Fruit fly (Drosophila melanogaster) whole organism, embryonic: ENCODE measurements around the gene CG11279.

Experiments used
- Ada2b ChIP-seq: fragments of 200-800 bp; sonication (Bioruptor generic); IDR thresholded peaks from 2 replicates; pipeline ENCODE4 v1.3.6; 2022; ENCODE audit warnings: missing biosample characterization, missing genetic modification characterization
- Awh ChIP-seq: fragments of 200-800 bp; sonication (Bioruptor generic); IDR thresholded peaks from 2 replicates; pipeline ENCODE4, ENCODE4 v1.3.6; 2022; ENCODE audit warnings: missing biosample characterization, missing genetic modification characterization
- CG11695 ChIP-seq: fragments of 200-800 bp; sonication (Bioruptor generic); IDR thresholded peaks from 3 replicates; pipeline ENCODE4 v1.3.6; 2022; ENCODE audit warnings: missing biosample characterization, missing genetic modification characterization
- CG12299 ChIP-seq: fragments of 200-800 bp; sonication (Bioruptor generic); optimal IDR thresholded peaks from 2 replicates; lab custom pipeline; 2018; ENCODE audit warnings: missing biosample characterization, mild to moderate bottlenecking, missing genetic modification characterization
- CG12744 ChIP-seq: fragments of 200-800 bp; sonication (Bioruptor generic); optimal IDR thresholded peaks from 2 replicates; lab custom pipeline; 2016; ENCODE audit warnings: missing biosample characterization, missing genetic modification characterization
- CG13123 ChIP-seq: fragments of 200-800 bp; sonication (Bioruptor generic); optimal IDR thresholded peaks from 2 replicates; lab custom pipeline; 2016; ENCODE audit warnings: missing biosample characterization, missing genetic modification characterization
- CG13424 ChIP-seq: fragments of 200-800 bp; sonication (Bioruptor generic); optimal IDR thresholded peaks from 2 replicates; lab custom pipeline; 2019; ENCODE audit warnings: missing biosample characterization, mild to moderate bottlenecking, missing genetic modification characterization, moderate library complexity
- CG15011 ChIP-seq: fragments of 200-800 bp; sonication (Bioruptor generic); optimal IDR thresholded peaks from 3 replicates; lab custom pipeline; 2018; ENCODE audit warnings: missing biosample characterization, mild to moderate bottlenecking, missing genetic modification characterization
- CG16813 ChIP-seq: fragments of 200-800 bp; sonication (Bioruptor generic); IDR thresholded peaks from 3 replicates; pipeline ENCODE4 v1.3.6; 2022; ENCODE audit warnings: missing biosample characterization, missing genetic modification characterization; ENCODE audit not compliant: partially characterized antibody
- CG2875 ChIP-seq: fragments of 200-800 bp; sonication (Bioruptor generic); optimal IDR thresholded peaks from 2 replicates; lab custom pipeline; 2017; ENCODE audit warnings: missing biosample characterization, mild to moderate bottlenecking, missing genetic modification characterization, missing genetic modification reagents
- CG30431 ChIP-seq: fragments of 200-800 bp; sonication (Bioruptor generic); optimal IDR thresholded peaks from 2 replicates; lab custom pipeline; 2017; ENCODE audit warnings: missing biosample characterization, missing genetic modification characterization
- CG3065 ChIP-seq: fragments of 200-800 bp; sonication (Bioruptor generic); optimal IDR thresholded peaks from 2 replicates; lab custom pipeline; 2016; ENCODE audit warnings: missing biosample characterization, missing genetic modification characterization
- CG4707 ChIP-seq: fragments of 200-800 bp; sonication (Bioruptor generic); optimal IDR thresholded peaks from 2 replicates; lab custom pipeline; 2018; ENCODE audit warnings: missing biosample characterization, mild to moderate bottlenecking, missing genetic modification characterization, moderate library complexity
- CG9437 ChIP-seq: fragments of 200-800 bp; sonication (Bioruptor generic); optimal IDR thresholded peaks from 2 replicates; lab custom pipeline; 2018; ENCODE audit warnings: missing biosample characterization, mild to moderate bottlenecking, missing genetic modification characterization
- CG9727 ChIP-seq: fragments of 200-800 bp; sonication (Bioruptor generic); optimal IDR thresholded peaks from 3 replicates; lab custom pipeline; 2017; ENCODE audit warnings: missing biosample characterization, mild to moderate bottlenecking, missing genetic modification characterization
- CG9817 ChIP-seq: fragments of 200-800 bp; sonication (Bioruptor generic); optimal IDR thresholded peaks from 2 replicates; lab custom pipeline; 2018; ENCODE audit warnings: missing biosample characterization, mild to moderate bottlenecking, missing genetic modification characterization, moderate library complexity
- Dbx ChIP-seq: fragments of 200-800 bp; sonication (Bioruptor generic); IDR thresholded peaks from 3 replicates; pipeline ENCODE4 v1.3.6; 2022; ENCODE audit warnings: missing biosample characterization, missing genetic modification characterization
- Doc2 ChIP-seq: fragments of 200-800 bp; sonication (Bioruptor generic); IDR thresholded peaks from 2 replicates; pipeline ENCODE4 v1.3.6; 2022; ENCODE audit warnings: missing biosample characterization, missing genetic modification characterization
- Elba2 ChIP-seq: fragments of 200-800 bp; sonication (Bioruptor generic); optimal IDR thresholded peaks from 3 replicates; lab custom pipeline; 2016; ENCODE audit warnings: missing biosample characterization, missing genetic modification characterization
- Ets97D ChIP-seq: fragments of 200-800 bp; sonication (Bioruptor generic); optimal IDR thresholded peaks from 3 replicates; lab custom pipeline; 2016; ENCODE audit warnings: missing biosample characterization, missing genetic modification characterization
- Fer1 ChIP-seq: fragments of 200-800 bp; sonication (Bioruptor generic); optimal IDR thresholded peaks from 2 replicates; lab custom pipeline; 2017; ENCODE audit warnings: missing biosample characterization, mild to moderate bottlenecking, missing genetic modification characterization
- Fer2 ChIP-seq: fragments of 200-800 bp; sonication (Bioruptor generic); optimal IDR thresholded peaks from 2 replicates; lab custom pipeline; 2018; ENCODE audit warnings: missing biosample characterization, mild to moderate bottlenecking, missing genetic modification characterization, moderate library complexity
- Fer3 ChIP-seq: fragments of 200-800 bp; sonication (Bioruptor generic); optimal IDR thresholded peaks from 2 replicates; lab custom pipeline; 2018; ENCODE audit warnings: missing biosample characterization, mild to moderate bottlenecking, missing genetic modification characterization, moderate library complexity
- H2.0 ChIP-seq: fragments of 200-800 bp; sonication (Bioruptor generic); IDR thresholded peaks from 2 replicates; pipeline ENCODE4 v1.3.6; 2022; ENCODE audit warnings: missing biosample characterization, missing genetic modification characterization
- HLH4C ChIP-seq: fragments of 200-800 bp; sonication (Bioruptor generic); IDR thresholded peaks from 3 replicates; pipeline ENCODE4 v1.3.6; 2022; ENCODE audit warnings: missing biosample characterization, missing genetic modification characterization; ENCODE audit not compliant: partially characterized antibody
- Hand ChIP-seq: fragments of 200-800 bp; sonication (Bioruptor generic); optimal IDR thresholded peaks from 2 replicates; lab custom pipeline; 2017; ENCODE audit warnings: mild to moderate bottlenecking, missing biosample characterization, missing genetic modification reagents, missing genetic modification characterization
- Hsf ChIP-seq: fragments of 200-800 bp; sonication (Bioruptor generic); optimal IDR thresholded peaks from 3 replicates; lab custom pipeline; 2016; ENCODE audit warnings: missing biosample characterization, missing genetic modification characterization
- Mad ChIP-seq: fragments of 200-800 bp; sonication (Bioruptor generic); optimal IDR thresholded peaks from 2 replicates; lab custom pipeline; 2016; ENCODE audit warnings: missing biosample characterization, missing genetic modification characterization
- NK7.1 ChIP-seq: fragments of 200-800 bp; sonication (Bioruptor generic); optimal IDR thresholded peaks from 3 replicates; lab custom pipeline; 2016; ENCODE audit warnings: missing biosample characterization, missing genetic modification characterization
- Scr ChIP-seq: fragments of 200-800 bp; sonication (Bioruptor generic); IDR thresholded peaks from 2 replicates; pipeline ENCODE4 v1.3.6; 2022; ENCODE audit warnings: missing biosample characterization, missing genetic modification characterization; ENCODE audit not compliant: partially characterized antibody
- Sin3A ChIP-seq: fragments of >200 bp; optimal IDR thresholded peaks from 2 replicates; lab custom pipeline; 2018
- Sox100B ChIP-seq: fragments of 200-800 bp; sonication (Bioruptor generic); optimal IDR thresholded peaks from 3 replicates; lab custom pipeline; 2018; ENCODE audit warnings: missing biosample characterization, mild to moderate bottlenecking, missing genetic modification characterization
- Sox102F ChIP-seq: fragments of 200-800 bp; sonication (Bioruptor generic); optimal IDR thresholded peaks from 2 replicates; lab custom pipeline; 2018; ENCODE audit warnings: missing biosample characterization, mild to moderate bottlenecking, missing genetic modification characterization, moderate library complexity
- aop ChIP-seq: fragments of 200-800 bp; sonication (Bioruptor generic); IDR thresholded peaks from 2 replicates; pipeline ENCODE4 v1.3.6; 2022; ENCODE audit warnings: missing biosample characterization, missing genetic modification characterization
- az2 ChIP-seq: fragments of 200-800 bp; sonication (Bioruptor generic); optimal IDR thresholded peaks from 3 replicates; lab custom pipeline; 2016; ENCODE audit warnings: missing biosample characterization, missing genetic modification characterization
- ftz-f1 ChIP-seq: fragments of 200-800 bp; sonication (Bioruptor generic); optimal IDR thresholded peaks from 2 replicates; lab custom pipeline; 2016; ENCODE audit warnings: missing biosample characterization, missing genetic modification characterization
- gro ChIP-seq: fragments of 200-800 bp; sonication (Bioruptor generic); optimal IDR thresholded peaks from 2 replicates; lab custom pipeline; 2016; ENCODE audit warnings: missing biosample characterization, missing genetic modification characterization
- inv ChIP-seq: fragments of 200-800 bp; sonication (Bioruptor generic); IDR thresholded peaks from 2 replicates; pipeline ENCODE4 v1.3.6; 2022; ENCODE audit warnings: missing biosample characterization, missing genetic modification characterization; ENCODE audit not compliant: partially characterized antibody
- jigr1 ChIP-seq: fragments of 200-800 bp; sonication (Bioruptor generic); IDR thresholded peaks from 3 replicates; pipeline ENCODE4 v1.3.6; 2022; ENCODE audit warnings: missing biosample characterization, missing genetic modification characterization
- lab ChIP-seq: fragments of 200-800 bp; sonication (Bioruptor generic); optimal IDR thresholded peaks from 3 replicates; lab custom pipeline; 2017; ENCODE audit warnings: missing biosample characterization, missing genetic modification characterization, mild to moderate bottlenecking, moderate library complexity, missing genetic modification reagents
- lola ChIP-seq, 3 experiments: fragments of >200 bp in 2 of 3; fragments of 200-800 bp in 1 of 3; sonication (Bioruptor generic) in 1 of 3; optimal IDR thresholded peaks; 2 replicates each; lab custom pipeline; 2017 to 2019; ENCODE audit warnings: missing biosample characterization in 3 of 3, missing genetic modification characterization in 3 of 3, mild to moderate bottlenecking in 1 of 3, moderate library complexity in 1 of 3
- nau ChIP-seq: fragments of 200-800 bp; sonication (Bioruptor generic); optimal IDR thresholded peaks from 3 replicates; lab custom pipeline; 2017; ENCODE audit warnings: missing biosample characterization, mild to moderate bottlenecking, missing genetic modification characterization, missing genetic modification reagents
- oc ChIP-seq: fragments of 200-800 bp; sonication (Bioruptor generic); optimal IDR thresholded peaks from 2 replicates; lab custom pipeline; 2018; ENCODE audit warnings: missing biosample characterization, mild to moderate bottlenecking, missing genetic modification characterization, moderate library complexity
- peb ChIP-seq: fragments of 200-800 bp; sonication (Bioruptor generic); IDR thresholded peaks from 2 replicates; pipeline ENCODE4 v1.3.6; 2022; ENCODE audit warnings: missing biosample characterization, missing genetic modification characterization
- phol ChIP-seq: fragments of 200-800 bp; sonication (Bioruptor generic); optimal IDR thresholded peaks from 3 replicates; lab custom pipeline; 2018; ENCODE audit warnings: missing biosample characterization, mild to moderate bottlenecking, missing genetic modification characterization, moderate library complexity
- so ChIP-seq: fragments of 200-800 bp; sonication (Bioruptor generic); IDR thresholded peaks from 3 replicates; pipeline ENCODE4 v1.3.6; 2022; ENCODE audit warnings: missing biosample characterization, missing genetic modification characterization
- stwl ChIP-seq: fragments of 200-800 bp; sonication (Bioruptor generic); optimal IDR thresholded peaks from 3 replicates; lab custom pipeline; 2018; ENCODE audit warnings: missing biosample characterization, mild to moderate bottlenecking, missing genetic modification characterization, moderate library complexity
- twi ChIP-seq: fragments of 200-800 bp; optimal IDR thresholded peaks from 2 replicates; lab custom pipeline; 2019; ENCODE audit warnings: missing biosample characterization, mild to moderate bottlenecking, missing genetic modification characterization, moderate library complexity
- tx ChIP-seq: fragments of 200-800 bp; sonication (Bioruptor generic); optimal IDR thresholded peaks from 2 replicates; lab custom pipeline; 2016; ENCODE audit warnings: missing biosample characterization, missing genetic modification characterization

CG11279 gene

DNA sequence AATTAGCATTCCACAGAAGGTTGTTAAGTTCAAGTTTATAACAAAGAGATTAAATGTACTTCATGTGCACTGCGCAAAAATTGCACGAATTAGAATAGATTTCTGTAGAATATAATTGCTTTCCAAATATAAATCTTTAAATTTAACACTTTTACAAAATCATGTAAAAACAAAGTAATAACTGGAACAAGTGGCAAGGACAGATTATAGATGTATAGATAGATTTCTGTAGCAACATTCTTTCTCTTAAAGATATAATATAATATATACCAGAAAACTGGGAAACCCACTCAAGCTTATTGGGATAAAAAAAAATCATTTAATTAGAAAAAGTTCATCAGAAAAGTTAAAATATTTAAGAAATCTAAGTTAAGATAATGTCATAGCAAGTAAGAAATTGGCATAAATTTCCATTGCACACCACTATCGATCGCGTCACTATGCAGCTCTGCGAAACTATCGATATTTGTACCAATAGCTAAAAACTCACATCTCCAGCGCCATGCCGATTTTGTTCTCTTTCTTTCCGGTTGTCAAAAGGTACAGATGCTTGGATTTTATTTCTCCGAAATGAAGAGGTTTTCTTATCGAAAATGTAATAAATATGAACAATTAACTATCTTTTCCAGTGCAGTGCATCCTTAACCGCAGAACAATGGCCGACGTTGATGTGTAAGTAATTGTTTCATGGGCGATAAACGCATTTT is 23.8 kb upstream of the CG11279 start, which contains the start of gene RpS12 (continued):
- TF ChIP-seq phol (tag; lab: Kevin White, UChicago) (peak; percentile 88), CG16813 (GFP tag; lab: Robert Waterston, UW) (peak; percentile 91), aop (0 out of 2 replicates have a peak, but pooled peaks have one; percentile 47), CG30431 (GFP tag; lab: Kevin White, UChicago) (peak; percentile 63), Ets97D (GFP tag; lab: Kevin White, UChicago) (peak; percentile 99), Scr (GFP tag; lab: Robert Waterston, UW) (peak; percentile 78), Sox100B (GFP tag; lab: Kevin White, UChicago) (peak; percentile 65), inv (GFP tag; lab: Robert Waterston, UW) (peak; percentile 82), twi (peak; percentile 24), Hsf (GFP tag; lab: Kevin White, UChicago) (peak; percentile 85), CG9817 (peak; percentile 73), nau (GFP tag; lab: Kevin White, UChicago) (peak; percentile 81), tx (GFP tag; lab: Kevin White, UChicago) (peak; percentile 51), Fer1 (GFP tag; lab: Kevin White, UChicago) (peak; percentile 84), Ada2b (GFP tag; lab: Robert Waterston, UW) (peak; percentile 62), H2.0 (GFP tag; lab: Robert Waterston, UW) (peak; percentile 75), peb (0 out of 2 replicates have a peak, but pooled peaks have one; percentile 21), Hand (GFP tag; lab: Kevin White, UChicago) (peak; percentile 60), CG12299 (tag; lab: Kevin White, UChicago) (peak; percentile 60), CG3065 (GFP tag; lab: Kevin White, UChicago) (no peak), lola (GFP tag; optimal IDR thresholded peaks at IDR 0.05; lab: Kevin White, UChicago) (peak in 2 of 3 experiments; percentile 15 to 51), Sin3A (lab: Kevin White, UChicago) (no peak), jigr1 (GFP tag; lab: Robert Waterston, UW) (no peak), ftz-f1 (no peak), Mad (GFP tag; lab: Kevin White, UChicago) (peak; percentile 55), Fer3 (peak; percentile 84), CG13424 (peak; percentile 45), stwl (peak; percentile 74), CG9727 (GFP tag; lab: Kevin White, UChicago) (peak; percentile 77), lab (GFP tag; lab: Kevin White, UChicago) (peak; percentile 90), Fer2 (tag; lab: Kevin White, UChicago) (peak; percentile 56), HLH4C (peak; percentile 75), az2 (peak; percentile 48), Sox102F (GFP tag; lab: Kevin White, UChicago) (peak; percentile 34), Doc2 (GFP tag; lab: Robert Waterston, UW) (no peak), CG2875 (peak; percentile 66), CG15011 (peak; percentile 56), oc (tag; lab: Kevin White, UChicago) (peak; percentile 20), so (GFP tag; lab: Robert Waterston, UW) (peak; percentile 62; the same call in 2 of the 3 replicates), Elba2 (no peak), CG4707 (GFP tag; lab: Kevin White, UChicago) (peak; percentile 80), Dbx (peak; percentile 89; the same call in 2 of the 3 replicates), gro (GFP tag; lab: Kevin White, UChicago) (peak; percentile 82), NK7.1 (GFP tag; lab: Kevin White, UChicago) (peak; percentile 63), CG13123 (GFP tag; lab: Kevin White, UChicago) (peak; percentile 57), CG11695 (GFP tag; lab: Robert Waterston, UW) (no peak), CG9437 (peak; percentile 47), Awh (GFP tag; lab: Robert Waterston, UW) (0 out of 2 replicates have a peak, but pooled peaks have one; percentile 49), CG12744 (peak; percentile 72)
